Worm (Caenorhabditis elegans) whole organism, L1 larva: ENCODE data around the gene C14E2.3.

ENCODE experiments used
- ceh-8 ChIP-seq: fragments of 200-800 bp; sonication (Bioruptor generic); optimal IDR thresholded peaks from 2 replicates; lab custom pipeline; 2018; ENCODE audit warnings: mild to moderate bottlenecking, missing genetic modification characterization, moderate library complexity, missing compliant biosample characterization
- ces-1 ChIP-seq: fragments of 150-350 bp; optimal IDR thresholded peaks from 2 replicates; lab custom pipeline; 2014; ENCODE audit warnings: missing biosample characterization, missing genetic modification reagents, missing genetic modification characterization
- efl-1 ChIP-seq, 4 experiments: fragments of 150-350 bp; optimal IDR thresholded peaks in 3 of 4; peaks in 1 of 4; 1 replicate in 1 of 4; 2 replicates in 3 of 4; lab custom pipeline; 2014; ENCODE audit warnings: missing biosample characterization in 2 of 4, missing genetic modification characterization in 2 of 4, missing genetic modification reagents in 2 of 4
- elt-3 ChIP-seq, 6 experiments: fragments of 150-350 bp in 1 of 6; sonication (generic microtip); optimal IDR thresholded peaks; 2 replicates each; lab custom pipeline; 2017 to 2018; ENCODE audit warnings: missing biosample characterization in 6 of 6, missing genetic modification characterization in 6 of 6, inconsistent platforms in 1 of 6

Gene C14E2.3

ce11 chrX:1777988-1778387 is 33.3 kb downstream of the C14E2.3 start, which contains the start of gene elc-2:
Gene elc-2, minus strand, starts transcription at chrX:1778088.
- TF ChIP-seq ces-1 (GFP tag; lab: Kevin White, UChicago) (no peak), ceh-8 (peak; percentile 56)
- TF ChIP-seq, all 84 proteins: peak for 1

- TF ChIP-seq elt-3 (tag; optimal IDR thresholded peaks at IDR 0.05; lab: Kevin White, UChicago) (no peak), efl-1 (optimal IDR thresholded peaks at IDR 0.05; lab: Kevin White, UChicago) (no peak), efl-1 (GFP tag; optimal IDR thresholded peaks at IDR 0.05 in 1 of 2; lab: Kevin White, UChicago) (peak in 1 of 2 experiments; percentile 14)
Observed at ce11 chrX:1769636-1770035, 41.7 kb downstream of the C14E2.3 start.
